In genomic region chrII:14602735-14603134, ce11 we compare ENCODE assay signal across 2 worm cellular contexts.
A peak's percentile ranks its signal among the peaks of the same experiment; 100 is the strongest.
TF ChIP-seq lines count a peak whose summit lies in the region.

No protein-coding gene starts in this region.

TF ChIP-seq in whole organism, L3 larva, 47 proteins besides CTCF, POLR2A, EP300 and RAD21:
- TF ChIP-seq nhr-28 (tag; optimal IDR thresholded peaks at IDR 0.05; lab: Kevin White, UChicago) (no peak), elt-1 (tag; optimal IDR thresholded peaks at IDR 0.05; lab: Kevin White, UChicago) (no peak), sea-2 (GFP tag; optimal IDR thresholded peaks at IDR 0.05; lab: Kevin White, UChicago) (no peak), ama-1 (optimal IDR thresholded peaks at IDR 0.05; lab: Kevin White, UChicago) (peak; percentile 58), eor-1 (tag; optimal IDR thresholded peaks at IDR 0.05; lab: Kevin White, UChicago) (no peak), elt-3 (tag; optimal IDR thresholded peaks at IDR 0.05; lab: Kevin White, UChicago) (no peak), mml-1 (tag; optimal IDR thresholded peaks at IDR 0.05; lab: Kevin White, UChicago) (no peak), pqm-1 (tag; optimal IDR thresholded peaks at IDR 0.05; lab: Kevin White, UChicago) (no peak), elt-2 (tag; optimal IDR thresholded peaks at IDR 0.05; lab: Kevin White, UChicago) (peak; percentile 18), nhr-77 (tag; optimal IDR thresholded peaks at IDR 0.05; lab: Kevin White, UChicago) (no peak), pha-4 (tag; optimal IDR thresholded peaks at IDR 0.05; lab: Kevin White, UChicago) (no peak), fkh-2 (tag; optimal IDR thresholded peaks at IDR 0.05; lab: Kevin White, UChicago) (no peak), nhr-43 (tag; optimal IDR thresholded peaks at IDR 0.05; lab: Kevin White, UChicago; ENCODE audit: poor library complexity, severe bottlenecking) (no peak), ceh-16 (tag; optimal IDR thresholded peaks at IDR 0.05; lab: Kevin White, UChicago) (no peak)

TF ChIP-seq in whole organism, L4 larva, 104 proteins besides CTCF, POLR2A, EP300 and RAD21:
- TF ChIP-seq lin-13 (GFP tag; optimal IDR thresholded peaks at IDR 0.05; lab: Kevin White, UChicago) = no peak
- TF ChIP-seq daf-19 (GFP tag; conservative IDR thresholded peaks at IDR 0.05; lab: Robert Waterston, UW) = no peak
- no peak for TF ChIP-seq vab-7 (GFP tag; IDR thresholded peaks at IDR 0.05; lab: Robert Waterston, UW)
- 0 out of 2 replicates have a peak, but pooled peaks have one; percentile 27 for TF ChIP-seq php-3 (GFP tag; IDR thresholded peaks at IDR 0.05; lab: Robert Waterston, UW)
- no peak for TF ChIP-seq nhr-6 (tag; optimal IDR thresholded peaks at IDR 0.05; lab: Kevin White, UChicago)
- no peak for TF ChIP-seq set-16 (GFP tag; IDR thresholded peaks at IDR 0.05; lab: Robert Waterston, UW)
- peak; percentile 34 for TF ChIP-seq ama-1 (optimal IDR thresholded peaks at IDR 0.05; lab: Kevin White, UChicago)
- TF ChIP-seq aha-1 (tag; lab: Kevin White, UChicago) = peak; percentile 96

Comparison
In these comparisons a context has a peak if more than half of its experiments do, and no peak if none do; other contexts are left out.
1. Of the 28 proteins assayed by ChIP-seq in both whole organism, L4 larva and whole organism, L3 larva: peak only in whole organism, L4 larva: none; only in whole organism, L3 larva: none; in both: ama-1; in neither: 27.